Worm (Caenorhabditis elegans) whole organism, young adult: ENCODE results near the gene K01A12.4.

ENCODE experiments used
- B0035.1 ChIP-seq: sonication (generic microtip); optimal IDR thresholded peaks from 2 replicates; lab custom pipeline; 2016; ENCODE audit warnings: missing genetic modification characterization, mild to moderate bottlenecking, missing compliant biosample characterization, missing genotype, missing genetic modification reagents
- F33H1.4 ChIP-seq: fragments of 200-800 bp; sonication (Bioruptor generic); IDR thresholded peaks from 2 replicates; pipeline ENCODE4 v1.3.6; 2022; ENCODE audit warnings: missing genetic modification reagents, missing genetic modification characterization, missing compliant biosample characterization
- F52B5.7 ChIP-seq: sonication (generic microtip); optimal IDR thresholded peaks from 2 replicates; lab custom pipeline; 2016; ENCODE audit warnings: mild to moderate bottlenecking, missing genetic modification characterization, missing compliant biosample characterization
- T26A5.8 ChIP-seq: sonication (generic microtip); optimal IDR thresholded peaks from 2 replicates; lab custom pipeline; 2016; ENCODE audit warnings: missing genetic modification characterization, missing compliant biosample characterization
- ama-1 ChIP-seq, 3 experiments: fragments of 150-350 bp in 1 of 3; sonication (generic microtip) in 2 of 3; optimal IDR thresholded peaks; 2 replicates each; lab custom pipeline; 2014 to 2018; ENCODE audit warnings: missing biosample characterization in 2 of 3, missing genetic modification characterization in 2 of 3, missing genetic modification reagents in 2 of 3
- dpl-1 ChIP-seq: fragments of 150-350 bp; optimal IDR thresholded peaks from 2 replicates; lab custom pipeline; 2014; ENCODE audit warnings: missing biosample characterization, missing genetic modification reagents, missing genetic modification characterization
- mes-4 ChIP-seq: sonication (generic microtip); optimal IDR thresholded peaks from 2 replicates; lab custom pipeline; 2016; ENCODE audit warnings: missing genotype, missing genetic modification characterization, missing compliant biosample characterization
- pha-4 ChIP-seq: fragments of 150-350 bp; sonication (generic microtip); optimal IDR thresholded peaks from 2 replicates; lab custom pipeline; 2014; ENCODE audit warnings: missing biosample characterization, missing genetic modification reagents, missing genetic modification characterization
- rec-8 ChIP-seq, 2 experiments: sonication (generic microtip); optimal IDR thresholded peaks; 2 replicates each; lab custom pipeline; 2016; ENCODE audit warnings: mild to moderate bottlenecking in 2 of 2, missing genetic modification characterization in 2 of 2, missing genetic modification reagents in 2 of 2, missing genotype in 2 of 2, missing biosample characterization in 1 of 2, missing compliant biosample characterization in 1 of 2, moderate library complexity in 1 of 2
- sea-2 ChIP-seq: fragments of 200-800 bp; sonication (Bioruptor generic); IDR thresholded peaks from 2 replicates; pipeline ENCODE4 v1.3.6; 2022; ENCODE audit warnings: missing genetic modification characterization, missing compliant biosample characterization
- unc-130 ChIP-seq: sonication (generic microtip); optimal IDR thresholded peaks from 2 replicates; lab custom pipeline; 2016; ENCODE audit warnings: missing genetic modification reagents, missing genetic modification characterization, missing compliant biosample characterization
- unc-62 ChIP-seq: fragments of 150-350 bp; optimal IDR thresholded peaks from 2 replicates; lab custom pipeline; 2014; ENCODE audit warnings: missing biosample characterization, missing genetic modification reagents, missing genetic modification characterization
- ztf-26 ChIP-seq: sonication (generic microtip); optimal IDR thresholded peaks from 2 replicates; lab custom pipeline; 2017; ENCODE audit warnings: missing genetic modification characterization, missing compliant biosample characterization
- ztf-6 ChIP-seq: fragments of 200-800 bp; sonication (Bioruptor generic); IDR thresholded peaks from 2 replicates; pipeline ENCODE4 v1.3.6; 2022; ENCODE audit warnings: missing genetic modification reagents, missing genetic modification characterization, missing compliant biosample characterization

DNA sequence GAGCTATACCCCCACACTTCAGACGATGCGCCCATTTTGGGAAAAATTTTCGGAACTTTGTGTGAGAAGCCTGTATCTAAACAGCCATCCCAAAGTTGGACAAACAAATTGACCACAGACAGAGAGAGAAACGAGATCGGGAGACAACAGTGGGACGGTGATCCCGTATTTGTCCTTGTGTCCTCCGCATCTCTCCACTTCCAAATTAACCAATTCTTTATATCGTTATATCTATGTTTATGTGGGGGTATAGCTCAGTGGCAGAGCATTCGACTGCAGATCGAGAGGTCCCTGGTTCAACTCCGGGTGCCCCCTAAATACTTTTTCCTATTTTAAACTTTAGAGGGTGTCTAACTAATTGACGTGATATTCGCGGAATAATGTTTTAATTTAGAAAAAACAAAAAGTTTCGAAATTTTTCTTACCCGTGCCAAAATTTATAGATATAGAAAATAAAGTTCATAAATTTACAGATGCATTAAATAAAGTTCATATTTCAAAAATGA lies 28.0 kb downstream of the K01A12.4 start:
- TF ChIP-seq rec-8 (tag; optimal IDR thresholded peaks at IDR 0.05; lab: Kevin White, UChicago) = peak; percentile 54 to 61
- TF ChIP-seq unc-130 = peak; percentile 36
- 0 out of 2 replicates have a peak, but pooled peaks have one; percentile 24 for TF ChIP-seq ztf-6
- TF ChIP-seq ztf-26 = peak; percentile 47
- TF ChIP-seq ama-1 (optimal IDR thresholded peaks at IDR 0.05; lab: Kevin White, UChicago) = no peak
- TF ChIP-seq ama-1 (GFP tag; optimal IDR thresholded peaks at IDR 0.05; lab: Kevin White, UChicago) = peak in 1 of 2 experiments; percentile 64
- TF ChIP-seq F33H1.4 (GFP tag; lab: Robert Waterston, UW) = no peak
- no peak for TF ChIP-seq pha-4 (tag; lab: Kevin White, UChicago)
- no peak for TF ChIP-seq unc-62 (GFP tag; lab: Kevin White, UChicago)
- no peak for TF ChIP-seq dpl-1 (GFP tag; lab: Kevin White, UChicago)
- peak; percentile 47 for TF ChIP-seq T26A5.8 (tag; lab: Kevin White, UChicago)
- TF ChIP-seq B0035.1 (tag; lab: Kevin White, UChicago) = no peak
- no peak for TF ChIP-seq sea-2 (GFP tag; lab: Robert Waterston, UW)
- peak; percentile 48 for TF ChIP-seq F52B5.7 (tag; lab: Kevin White, UChicago)
- TF ChIP-seq mes-4 (tag; lab: Kevin White, UChicago) = no peak
